Fruit fly (Drosophila melanogaster) whole organism, embryonic: ENCODE measurements around the gene bmm.

Experiments used
- BtbVII ChIP-seq: fragments of 200-800 bp; sonication (Bioruptor generic); optimal IDR thresholded peaks from 3 replicates; lab custom pipeline; 2017; ENCODE audit warnings: missing biosample characterization, mild to moderate bottlenecking, missing genetic modification characterization
- CG11723 ChIP-seq: fragments of 200-800 bp; sonication (Bioruptor generic); optimal IDR thresholded peaks from 2 replicates; lab custom pipeline; 2017; ENCODE audit warnings: missing biosample characterization, mild to moderate bottlenecking, missing genetic modification characterization
- CG13296 ChIP-seq: fragments of 200-800 bp; sonication (Bioruptor generic); optimal IDR thresholded peaks from 3 replicates; lab custom pipeline; 2018; ENCODE audit warnings: missing biosample characterization, mild to moderate bottlenecking, missing genetic modification characterization
- CG13775 ChIP-seq: fragments of 200-800 bp; sonication (Bioruptor generic); optimal IDR thresholded peaks from 3 replicates; lab custom pipeline; 2017; ENCODE audit warnings: missing biosample characterization, mild to moderate bottlenecking, missing genetic modification characterization
- CG17328 ChIP-seq: fragments of 200-800 bp; sonication (Bioruptor generic); IDR thresholded peaks from 2 replicates; pipeline ENCODE4 v1.3.6; 2022; ENCODE audit warnings: missing biosample characterization, missing genetic modification characterization
- CG17912 ChIP-seq: fragments of 200-800 bp; sonication (Bioruptor generic); optimal IDR thresholded peaks from 2 replicates; lab custom pipeline; 2018; ENCODE audit warnings: missing biosample characterization, mild to moderate bottlenecking, missing genetic modification characterization
- CG1832 ChIP-seq: fragments of 200-800 bp; sonication (Bioruptor generic); optimal IDR thresholded peaks from 2 replicates; lab custom pipeline; 2017; ENCODE audit warnings: missing biosample characterization, mild to moderate bottlenecking, missing genetic modification characterization, inconsistent platforms
- CG2712 ChIP-seq: fragments of 200-800 bp; optimal IDR thresholded peaks from 3 replicates; lab custom pipeline; 2019; ENCODE audit warnings: missing biosample characterization, mild to moderate bottlenecking, missing genetic modification characterization, moderate library complexity
- CG32532 ChIP-seq: fragments of 200-800 bp; sonication (Bioruptor generic); IDR thresholded peaks from 2 replicates; pipeline ENCODE4 v1.3.6; 2022; ENCODE audit warnings: missing biosample characterization, missing genetic modification characterization
- CG32767 ChIP-seq: fragments of 200-800 bp; sonication (Bioruptor generic); IDR thresholded peaks from 2 replicates; pipeline ENCODE4 v1.3.6; 2022; ENCODE audit warnings: missing biosample characterization, missing genetic modification characterization
- CG4854 ChIP-seq: fragments of 200-800 bp; sonication (Bioruptor generic); optimal IDR thresholded peaks from 2 replicates; lab custom pipeline; 2016; ENCODE audit warnings: missing biosample characterization, missing genetic modification characterization, inconsistent platforms
- CG5180 ChIP-seq: fragments of 200-800 bp; sonication (Bioruptor generic); optimal IDR thresholded peaks from 3 replicates; lab custom pipeline; 2017; ENCODE audit warnings: missing biosample characterization, missing genetic modification characterization, mild to moderate bottlenecking, moderate library complexity, missing genetic modification reagents
- CG6689 ChIP-seq: fragments of 200-800 bp; sonication (Bioruptor generic); IDR thresholded peaks from 2 replicates; pipeline ENCODE4 v1.3.6; 2022; ENCODE audit warnings: missing biosample characterization, missing genetic modification characterization
- CG7271 ChIP-seq: fragments of 200-800 bp; sonication (Bioruptor generic); optimal IDR thresholded peaks from 2 replicates; lab custom pipeline; 2018; ENCODE audit warnings: missing biosample characterization, mild to moderate bottlenecking, missing genetic modification characterization, moderate library complexity
- CG7357 ChIP-seq: fragments of 200-800 bp; sonication (Bioruptor generic); IDR thresholded peaks from 3 replicates; pipeline ENCODE4 v1.3.6; 2022; ENCODE audit warnings: missing biosample characterization, missing genetic modification characterization
- CG7839 ChIP-seq: fragments of 200-800 bp; sonication (Bioruptor generic); optimal IDR thresholded peaks from 3 replicates; lab custom pipeline; 2018; ENCODE audit warnings: missing biosample characterization, mild to moderate bottlenecking, missing genetic modification characterization, moderate library complexity
- CHES-1-like ChIP-seq: fragments of 200-800 bp; sonication (Bioruptor generic); optimal IDR thresholded peaks from 2 replicates; lab custom pipeline; 2016; ENCODE audit warnings: missing biosample characterization, missing genetic modification characterization
- D ChIP-seq, 2 experiments: fragments of 200-800 bp in 1 of 2; fragments of >200 bp in 1 of 2; sonication (Bioruptor generic) in 1 of 2; optimal IDR thresholded peaks; 2 replicates in 1 of 2; 3 replicates in 1 of 2; lab custom pipeline; 2017; ENCODE audit warnings: mild to moderate bottlenecking in 1 of 2, missing biosample characterization in 1 of 2, missing genetic modification characterization in 1 of 2, missing genetic modification reagents in 1 of 2
- Dbx ChIP-seq: fragments of 200-800 bp; sonication (Bioruptor generic); IDR thresholded peaks from 3 replicates; pipeline ENCODE4 v1.3.6; 2022; ENCODE audit warnings: missing biosample characterization, missing genetic modification characterization
- Dip2 ChIP-seq: fragments of 200-800 bp; sonication (Bioruptor generic); IDR thresholded peaks from 2 replicates; pipeline ENCODE4 v1.3.6; 2022; ENCODE audit warnings: missing biosample characterization, missing genetic modification characterization
- Dref ChIP-seq: fragments of 200-800 bp; sonication (Bioruptor generic); IDR thresholded peaks from 2 replicates; pipeline ENCODE4 v1.3.6; 2022; ENCODE audit warnings: missing biosample characterization, missing genetic modification characterization
- Nf-YA ChIP-seq: fragments of 200-800 bp; sonication (Bioruptor generic); IDR thresholded peaks from 2 replicates; pipeline ENCODE4 v1.3.6; 2022; ENCODE audit warnings: missing biosample characterization, missing genetic modification characterization
- PHDP ChIP-seq: fragments of 200-800 bp; sonication (Bioruptor generic); optimal IDR thresholded peaks from 3 replicates; lab custom pipeline; 2018; ENCODE audit warnings: missing biosample characterization, mild to moderate bottlenecking, missing genetic modification characterization, moderate library complexity
- Side ChIP-seq: fragments of 200-800 bp; sonication (Bioruptor generic); optimal IDR thresholded peaks from 2 replicates; lab custom pipeline; 2016; ENCODE audit warnings: missing biosample characterization, missing genetic modification characterization
- Vsx1 ChIP-seq: fragments of 200-800 bp; sonication (Bioruptor generic); optimal IDR thresholded peaks from 2 replicates; lab custom pipeline; 2017; ENCODE audit warnings: missing biosample characterization, mild to moderate bottlenecking, missing genetic modification characterization, missing genetic modification reagents
- YL-1 ChIP-seq: fragments of 200-800 bp; sonication (Bioruptor generic); optimal IDR thresholded peaks from 3 replicates; lab custom pipeline; 2017; ENCODE audit warnings: missing biosample characterization, mild to moderate bottlenecking, missing genetic modification characterization
- bcd ChIP-seq: fragments of 200-800 bp; sonication (Bioruptor generic); optimal IDR thresholded peaks from 2 replicates; lab custom pipeline; 2017; ENCODE audit warnings: missing biosample characterization, mild to moderate bottlenecking, missing genetic modification characterization
- chinmo ChIP-seq: fragments of 200-800 bp; sonication (Bioruptor generic); IDR thresholded peaks from 4 replicates; pipeline ENCODE4 v1.3.6; 2022; ENCODE audit warnings: missing biosample characterization, missing genetic modification characterization; ENCODE audit not compliant: partially characterized antibody
- cwo ChIP-seq: fragments of 200-800 bp; sonication (Bioruptor generic); optimal IDR thresholded peaks from 3 replicates; lab custom pipeline; 2017; ENCODE audit warnings: missing biosample characterization, missing genetic modification characterization, mild to moderate bottlenecking, moderate library complexity, missing genetic modification reagents
- dm ChIP-seq: fragments of 200-800 bp; sonication (Bioruptor generic); optimal IDR thresholded peaks from 3 replicates; lab custom pipeline; 2016; ENCODE audit warnings: missing biosample characterization, missing genetic modification characterization
- dysf ChIP-seq: fragments of 200-800 bp; sonication (Bioruptor generic); IDR thresholded peaks from 3 replicates; pipeline ENCODE4 v1.3.6; 2022; ENCODE audit warnings: missing biosample characterization, missing genetic modification characterization
- en ChIP-seq: fragments of 200-800 bp; sonication (Bioruptor generic); optimal IDR thresholded peaks from 2 replicates; lab custom pipeline; 2016; ENCODE audit warnings: missing biosample characterization, missing genetic modification characterization
- grau ChIP-seq: fragments of 200-800 bp; optimal IDR thresholded peaks from 3 replicates; lab custom pipeline; 2019; ENCODE audit warnings: missing biosample characterization, mild to moderate bottlenecking, missing genetic modification characterization, moderate library complexity
- insv ChIP-seq, 2 experiments: fragments of 200-800 bp; sonication (Bioruptor generic); optimal IDR thresholded peaks; 3 replicates each; lab custom pipeline; 2016 to 2018; ENCODE audit warnings: missing biosample characterization in 2 of 2, missing genetic modification characterization in 2 of 2
- kni ChIP-seq: fragments of 200-800 bp; sonication (Bioruptor generic); optimal IDR thresholded peaks from 3 replicates; lab custom pipeline; 2017; ENCODE audit warnings: mild to moderate bottlenecking, missing biosample characterization, missing genetic modification reagents, missing genetic modification characterization
- mirr ChIP-seq: fragments of 200-800 bp; sonication (Bioruptor generic); optimal IDR thresholded peaks from 3 replicates; lab custom pipeline; 2018; ENCODE audit warnings: missing biosample characterization, mild to moderate bottlenecking, missing genetic modification characterization
- nerfin-2 ChIP-seq: fragments of 200-800 bp; sonication (Bioruptor generic); IDR thresholded peaks from 2 replicates; pipeline ENCODE4 v1.3.6; 2022; ENCODE audit warnings: missing biosample characterization, missing genetic modification characterization; ENCODE audit not compliant: partially characterized antibody
- nom ChIP-seq: fragments of 200-800 bp; sonication (Bioruptor generic); optimal IDR thresholded peaks from 2 replicates; lab custom pipeline; 2017; ENCODE audit warnings: missing biosample characterization, missing genetic modification characterization, mild to moderate bottlenecking, moderate library complexity, missing genetic modification reagents
- org-1 ChIP-seq: fragments of 200-800 bp; sonication (Bioruptor generic); optimal IDR thresholded peaks from 2 replicates; lab custom pipeline; 2017; ENCODE audit warnings: missing biosample characterization, missing genetic modification characterization
- pros ChIP-seq: fragments of 200-800 bp; sonication (Bioruptor generic); optimal IDR thresholded peaks from 3 replicates; lab custom pipeline; 2019; ENCODE audit warnings: missing biosample characterization, mild to moderate bottlenecking, missing genetic modification characterization, moderate library complexity
- sc ChIP-seq, 3 experiments: fragments of >200 bp in 2 of 3; fragments of 200-800 bp in 1 of 3; sonication (Bioruptor generic) in 1 of 3; optimal IDR thresholded peaks; 2 replicates in 2 of 3; 3 replicates in 1 of 3; lab custom pipeline; 2017; ENCODE audit warnings: mild to moderate bottlenecking in 1 of 3, missing biosample characterization in 1 of 3, missing genetic modification characterization in 1 of 3, missing genetic modification reagents in 1 of 3
- schlank ChIP-seq: fragments of 200-800 bp; sonication (Bioruptor generic); optimal IDR thresholded peaks from 2 replicates; lab custom pipeline; 2018; ENCODE audit warnings: missing biosample characterization, mild to moderate bottlenecking, missing genetic modification characterization
- sd ChIP-seq: fragments of 200-800 bp; sonication (Bioruptor generic); optimal IDR thresholded peaks from 3 replicates; lab custom pipeline; 2018; ENCODE audit warnings: missing biosample characterization, mild to moderate bottlenecking, missing genetic modification characterization, moderate library complexity
- sens ChIP-seq: fragments of 200-800 bp; sonication (Bioruptor generic); peaks from one replicate; lab custom pipeline; 2016; ENCODE audit warnings: missing biosample characterization, missing genetic modification characterization
- tio ChIP-seq: fragments of 200-800 bp; sonication (Bioruptor generic); optimal IDR thresholded peaks from 2 replicates; lab custom pipeline; 2017; ENCODE audit warnings: missing biosample characterization, missing genetic modification characterization, inconsistent platforms
- tna ChIP-seq: fragments of 200-800 bp; sonication (Bioruptor generic); IDR thresholded peaks from 2 replicates; pipeline ENCODE4 v1.3.6; 2022; ENCODE audit warnings: missing biosample characterization, missing genetic modification characterization; ENCODE audit not compliant: partially characterized antibody

The bmm gene

DNA sequence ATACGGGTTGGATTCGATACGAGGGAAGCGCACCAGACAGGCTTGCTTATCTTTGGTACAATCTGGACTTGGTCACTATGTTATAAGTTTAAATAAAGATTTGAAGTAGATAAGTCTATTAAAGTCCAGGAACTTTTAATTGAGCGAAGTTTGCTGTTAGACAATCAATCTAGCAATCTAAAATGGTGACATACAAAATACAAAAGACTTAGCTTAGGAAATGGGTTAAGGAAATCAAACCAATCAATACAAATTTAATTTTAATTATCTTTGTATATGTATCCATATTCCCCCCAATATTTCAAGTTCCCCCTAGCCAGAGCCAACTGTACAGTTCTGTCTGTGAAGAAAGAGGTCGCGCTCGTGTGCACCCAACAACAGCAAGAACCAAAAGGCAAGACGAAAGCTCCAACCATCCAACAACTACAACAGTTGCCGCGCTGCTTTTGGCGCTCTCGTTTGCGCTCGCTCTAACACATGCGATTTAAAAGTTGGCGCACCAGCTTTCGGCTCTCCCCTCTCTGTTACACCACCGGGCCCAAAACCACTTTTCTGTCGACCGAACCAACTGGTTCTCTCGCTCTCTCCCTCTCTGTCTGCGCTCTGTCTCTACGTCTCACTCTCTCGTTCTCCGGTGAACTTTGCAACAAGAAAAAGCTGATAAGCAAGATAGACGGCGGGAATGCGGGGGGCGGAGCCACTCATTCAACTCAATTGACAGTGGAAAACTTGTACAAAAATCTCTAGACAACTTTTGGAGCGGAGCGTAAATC, 30.1 kb downstream of the bmm start (continued):
- peak; percentile 98; the same call in 3 of the 4 replicates for TF ChIP-seq chinmo (GFP tag; lab: Robert Waterston, UW)
- no peak for TF ChIP-seq tna (GFP tag; lab: Robert Waterston, UW)
- TF ChIP-seq CG7357: peak; percentile 81
- TF ChIP-seq CG13775: peak; percentile 81
- TF ChIP-seq Side (GFP tag; lab: Kevin White, UChicago): peak; percentile 67
- peak; percentile 94 for TF ChIP-seq dysf
- no peak for TF ChIP-seq Dref (GFP tag; lab: Robert Waterston, UW)
- no peak for TF ChIP-seq sc (optimal IDR thresholded peaks at IDR 0.05; lab: Kevin White, UChicago)
- TF ChIP-seq sc (GFP tag; optimal IDR thresholded peaks at IDR 0.05; lab: Kevin White, UChicago): peak; percentile 43
- peak; percentile 89 for TF ChIP-seq bcd
- peak; percentile 99 for TF ChIP-seq grau (tag; lab: Kevin White, UChicago)
- TF ChIP-seq CHES-1-like (GFP tag; lab: Kevin White, UChicago): no peak
- TF ChIP-seq Nf-YA: peak; percentile 64; the same call in 1 of the 2 replicates
- TF ChIP-seq, all 482 proteins: peak for 374

DNA sequence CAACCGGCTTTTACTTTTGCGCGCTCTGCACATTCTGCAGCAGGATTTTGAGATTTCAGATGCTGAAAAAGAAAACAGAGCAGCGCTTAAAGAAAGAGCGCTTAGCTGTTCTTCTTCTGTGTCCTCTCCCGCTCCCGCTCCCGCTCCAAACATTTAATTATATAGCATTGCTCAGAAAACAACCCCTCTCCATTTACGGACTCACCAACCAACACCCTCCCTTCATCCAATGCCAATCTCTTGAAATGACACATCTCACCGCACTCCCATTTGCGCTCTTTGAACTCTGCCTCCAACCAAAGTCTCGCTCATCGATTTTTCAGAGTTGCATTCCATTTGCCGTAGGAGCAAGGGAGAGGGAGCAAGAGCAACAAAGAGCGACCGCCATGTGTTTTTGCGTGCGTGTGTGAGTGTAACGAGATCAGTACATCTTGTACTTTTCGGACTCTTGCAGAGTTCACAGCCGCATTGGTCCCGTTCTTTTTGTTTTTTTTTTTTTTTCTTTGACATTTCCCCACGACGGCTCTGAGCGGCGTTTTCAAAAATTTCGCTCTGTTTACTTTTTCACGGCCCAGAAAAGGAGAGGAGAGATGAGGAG, 31.1 kb downstream of the bmm start:
- peak; percentile 28 for TF ChIP-seq CG5180 (GFP tag; lab: Kevin White, UChicago)
- no peak for TF ChIP-seq cwo (GFP tag; lab: Kevin White, UChicago)
- no peak for TF ChIP-seq schlank
- no peak for TF ChIP-seq CG7839 (tag; lab: Kevin White, UChicago)
- TF ChIP-seq sens (GFP tag; lab: Kevin White, UChicago): peak; percentile 85
- TF ChIP-seq tio (GFP tag; lab: Kevin White, UChicago): no peak
- TF ChIP-seq dm (GFP tag; lab: Kevin White, UChicago): peak; percentile 58
- no peak for TF ChIP-seq CG17328 (GFP tag; lab: Robert Waterston, UW)
- 0 out of 3 replicates have a peak, but pooled peaks have one; percentile 6 for TF ChIP-seq Dbx (GFP tag; lab: Robert Waterston, UW)
- no peak for TF ChIP-seq Vsx1 (GFP tag; lab: Kevin White, UChicago)
- TF ChIP-seq CHES-1-like (GFP tag; lab: Kevin White, UChicago): no peak
- no peak for TF ChIP-seq CG17912 (GFP tag; lab: Kevin White, UChicago)
- TF ChIP-seq Dip2 (GFP tag; lab: Robert Waterston, UW): no peak
- peak; percentile 66 for TF ChIP-seq sd (tag; lab: Kevin White, UChicago)
- peak; percentile 69 for TF ChIP-seq D (optimal IDR thresholded peaks at IDR 0.05; lab: Kevin White, UChicago)
- no peak for TF ChIP-seq D (GFP tag; optimal IDR thresholded peaks at IDR 0.05; lab: Kevin White, UChicago)
- TF ChIP-seq en (GFP tag; lab: Kevin White, UChicago): no peak
- no peak for TF ChIP-seq nerfin-2 (GFP tag; lab: Robert Waterston, UW)
- peak; percentile 92 for TF ChIP-seq nom
- peak in 1 of 2 experiments; percentile 87 for TF ChIP-seq insv (GFP tag; optimal IDR thresholded peaks at IDR 0.05; lab: Kevin White, UChicago)
- no peak for TF ChIP-seq org-1 (GFP tag; lab: Kevin White, UChicago)
- TF ChIP-seq CG6689 (GFP tag; lab: Robert Waterston, UW): 0 out of 2 replicates have a peak, but pooled peaks have one; percentile 12
- TF ChIP-seq CG32767 (GFP tag; lab: Robert Waterston, UW): no peak
- no peak for TF ChIP-seq CG13296
- TF ChIP-seq BtbVII: no peak
- TF ChIP-seq YL-1: no peak
- TF ChIP-seq CG32532 (GFP tag; lab: Robert Waterston, UW): peak; percentile 17; the same call in 1 of the 2 replicates
- TF ChIP-seq CG4854 (GFP tag; lab: Kevin White, UChicago): no peak
- no peak for TF ChIP-seq PHDP
- no peak for TF ChIP-seq CG7271
- peak; percentile 99 for TF ChIP-seq kni (GFP tag; lab: Kevin White, UChicago)
- TF ChIP-seq CG1832 (GFP tag; lab: Kevin White, UChicago): peak; percentile 78
- TF ChIP-seq CG2712 (tag; lab: Kevin White, UChicago): no peak
- TF ChIP-seq pros: peak; percentile 100
- TF ChIP-seq CG11723 (GFP tag; lab: Kevin White, UChicago): no peak
- TF ChIP-seq mirr (GFP tag; lab: Kevin White, UChicago): no peak
